Worm (Caenorhabditis elegans): ENCODE measurements around the gene B0280.11.

DNA sequence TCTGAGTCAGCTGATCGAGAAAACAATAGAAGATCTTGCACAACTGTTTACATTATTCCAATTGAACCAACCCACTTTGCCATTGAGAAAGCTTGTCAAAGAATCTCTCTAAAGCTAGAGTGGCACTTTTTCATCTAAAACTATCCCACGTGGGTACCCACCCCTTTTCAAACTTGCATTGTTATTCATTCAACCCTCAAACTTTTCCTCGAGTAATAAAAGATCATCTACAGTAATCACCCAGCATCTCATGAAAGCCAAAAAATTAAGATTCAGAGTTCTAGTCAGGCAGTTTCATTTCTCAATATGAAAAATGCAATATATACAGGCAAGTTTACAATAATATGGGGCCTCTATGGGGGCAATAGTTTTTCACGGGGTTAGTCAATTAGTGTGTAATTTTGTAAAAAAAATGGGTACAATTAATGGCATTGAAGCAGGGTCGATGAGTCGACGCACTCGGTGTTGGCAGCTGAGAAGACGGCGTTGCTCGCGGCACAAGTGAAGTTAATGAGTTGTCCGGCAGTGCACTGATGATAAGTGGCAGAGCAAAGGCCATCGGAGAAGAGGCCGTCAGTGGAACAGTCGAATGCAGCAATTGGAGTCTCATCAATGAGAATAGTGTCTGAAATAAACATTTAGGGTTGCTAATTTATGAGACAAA lies 36.1 kb downstream of the B0280.11 start:
- TF ChIP-seq flt-1 (GFP tag; IDR thresholded peaks at IDR 0.05): no peak
- TF ChIP-seq klf-2 (GFP tag; conservative IDR thresholded peaks at IDR 0.05): no peak
- no peak for TF ChIP-seq ztf-29 (GFP tag; IDR thresholded peaks at IDR 0.05)
- TF ChIP-seq cog-1 (tag; optimal IDR thresholded peaks at IDR 0.05): no peak
